Worm (Caenorhabditis elegans): Measurements from ENCODE around the gene C47E12.14.

DNA sequence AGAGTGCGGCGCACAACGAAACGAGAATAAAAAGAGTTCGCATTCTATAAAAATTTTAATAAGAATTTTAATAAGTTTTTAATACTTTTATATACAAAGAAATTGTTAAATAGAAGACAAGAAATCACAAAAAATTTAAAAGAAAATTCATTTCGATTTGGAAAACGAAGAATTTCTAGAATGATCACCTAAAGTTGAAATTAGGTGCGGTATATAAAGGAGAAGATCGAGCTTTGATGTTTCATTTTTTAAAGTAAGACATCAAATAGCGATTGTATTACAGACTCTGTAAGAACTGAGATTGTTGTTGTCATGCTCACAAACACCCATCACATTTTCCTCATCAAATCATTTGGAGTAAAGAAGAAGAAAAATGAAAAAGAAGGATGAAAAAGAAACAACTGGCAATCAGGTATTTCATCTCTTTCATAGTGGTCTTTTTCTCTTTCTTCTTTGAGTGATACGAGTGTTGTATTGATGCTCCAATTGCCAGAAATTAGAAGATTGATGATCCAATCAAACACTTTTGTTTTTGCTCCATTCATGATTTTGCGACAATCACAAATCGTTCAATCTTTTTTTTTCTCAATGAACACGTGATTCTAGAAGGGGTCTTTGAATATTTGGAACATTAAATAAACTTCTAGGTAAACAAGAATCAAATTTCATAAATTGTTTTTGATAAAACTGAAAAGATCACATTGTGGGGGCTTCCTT, 47.8 kb downstream of the C47E12.14 start, which contains the start of gene dur-1:
- no peak for TF ChIP-seq ceh-31 (tag; optimal IDR thresholded peaks at IDR 0.05)
- TF ChIP-seq unc-55 (GFP tag; optimal IDR thresholded peaks at IDR 0.05) = peak; percentile 41
- TF ChIP-seq ama-1 (optimal IDR thresholded peaks at IDR 0.05) = no peak
